Fruit fly (Drosophila melanogaster): ENCODE data around the gene Egfrap.

Gene Egfrap

DNA sequence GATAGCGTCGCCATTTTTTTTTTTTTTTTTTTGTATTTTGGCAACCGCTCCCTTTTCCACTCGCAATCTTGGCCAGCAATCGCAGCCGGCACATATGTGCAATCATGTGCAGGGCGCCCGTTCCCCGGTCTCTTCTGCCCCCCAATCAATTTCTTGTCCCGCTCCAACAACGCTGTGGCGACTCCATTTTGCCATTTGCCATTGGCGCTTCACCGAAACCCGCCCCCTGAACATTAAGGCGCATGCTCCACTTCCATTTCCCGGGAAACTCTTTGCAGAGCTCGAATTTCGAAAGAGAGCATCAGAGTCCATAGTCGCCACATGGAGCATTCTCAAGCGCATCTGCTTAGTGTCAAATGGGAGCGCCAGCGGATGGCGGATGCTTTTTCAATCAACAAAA lies 59.3 kb downstream of the Egfrap start:
- TF ChIP-seq CG31627 (GFP tag; optimal IDR thresholded peaks at IDR 0.05) (no peak), spab (GFP tag; optimal IDR thresholded peaks at IDR 0.05) (no peak), OdsH (GFP tag; optimal IDR thresholded peaks at IDR 0.05) (no peak), ss (GFP tag; optimal IDR thresholded peaks at IDR 0.05) (no peak), Eip93F (GFP tag; optimal IDR thresholded peaks at IDR 0.05) (no peak), CG6792 (GFP tag; optimal IDR thresholded peaks at IDR 0.05) (no peak), vri (GFP tag; optimal IDR thresholded peaks at IDR 0.05) (no peak), CG8119 (GFP tag; IDR thresholded peaks at IDR 0.05) (no peak)

DNA sequence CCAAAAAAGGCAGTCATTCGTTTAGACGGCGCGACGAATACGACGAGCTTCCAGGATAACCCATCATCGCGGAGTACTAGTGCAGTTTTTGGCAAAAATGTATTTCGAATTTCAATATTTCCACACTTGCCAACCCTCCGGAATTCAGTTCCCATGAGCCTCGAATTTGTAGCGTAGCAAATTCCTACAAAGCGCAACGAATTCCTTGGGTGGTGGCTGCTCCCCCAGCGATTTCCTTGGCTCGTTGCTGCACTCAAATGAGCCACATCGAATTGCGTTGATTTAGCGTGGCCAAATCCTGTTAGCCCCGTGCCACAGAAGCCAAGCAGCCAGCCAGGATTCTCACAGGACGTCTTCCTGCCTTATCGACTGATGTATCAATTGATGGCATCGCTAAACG lies 65.7 kb downstream of the Egfrap start:
- no peak for TF ChIP-seq svp (GFP tag)
- no peak for TF ChIP-seq CG9139 (GFP tag; optimal IDR thresholded peaks at IDR 0.05)
- TF ChIP-seq CG6854 (GFP tag; optimal IDR thresholded peaks at IDR 0.05): no peak
- no peak for TF ChIP-seq vri (GFP tag; optimal IDR thresholded peaks at IDR 0.05)

Data from whole organism, prepupa.